Fruit fly (Drosophila melanogaster): ENCODE results near the gene comt.

Gene comt

dm6 chrX:13303656-13304647 lies 45.1 kb downstream of the comt start (continued):
- TF ChIP-seq achi (GFP tag; optimal IDR thresholded peaks at IDR 0.05) (no peak), CG7368 (GFP tag; optimal IDR thresholded peaks at IDR 0.05) (no peak), CG3032 (tag; optimal IDR thresholded peaks at IDR 0.05) (no peak), Hr4 (GFP tag; optimal IDR thresholded peaks at IDR 0.05) (peak; percentile 18), Lpt (GFP tag; optimal IDR thresholded peaks at IDR 0.05) (peak; percentile 4), CG8632 (GFP tag; optimal IDR thresholded peaks at IDR 0.05) (no peak), Gug (GFP tag; IDR thresholded peaks at IDR 0.05) (no peak), CG6276 (GFP tag; optimal IDR thresholded peaks at IDR 0.05) (no peak), vri (GFP tag; optimal IDR thresholded peaks at IDR 0.05) (peak; percentile 55), CG11294 (GFP tag; IDR thresholded peaks at IDR 0.05) (no peak), Blimp-1 (GFP tag; optimal IDR thresholded peaks at IDR 0.05) (no peak), CG11762 (GFP tag; optimal IDR thresholded peaks at IDR 0.05; ENCODE audit: insufficient read depth) (no peak), OdsH (GFP tag; optimal IDR thresholded peaks at IDR 0.05) (no peak), topi (GFP tag; optimal IDR thresholded peaks at IDR 0.05) (peak; percentile 18), fkh (GFP tag; optimal IDR thresholded peaks at IDR 0.05) (peak; percentile 30), CG8119 (GFP tag; IDR thresholded peaks at IDR 0.05) (no peak; the same call in 2 of the 3 replicates), CG11902 (GFP tag; optimal IDR thresholded peaks at IDR 0.05) (no peak), cyc (GFP tag; optimal IDR thresholded peaks at IDR 0.05) (no peak), CG15336 (GFP tag; IDR thresholded peaks at IDR 0.05) (peak; percentile 21; the same call in 1 of the 2 replicates), CG1621 (tag; optimal IDR thresholded peaks at IDR 0.05) (no peak), Sox15 (GFP tag; optimal IDR thresholded peaks at IDR 0.05) (no peak), CG6854 (GFP tag; optimal IDR thresholded peaks at IDR 0.05) (peak; percentile 1), Sox14 (GFP tag; optimal IDR thresholded peaks at IDR 0.05) (no peak), Hr38 (GFP tag; optimal IDR thresholded peaks at IDR 0.05) (no peak)

dm6 chrX:13305323-13305722 lies 46.5 kb downstream of the comt start:
- TF ChIP-seq Ets96B (tag; optimal IDR thresholded peaks at IDR 0.05) (no peak), CG6854 (GFP tag; optimal IDR thresholded peaks at IDR 0.05) (no peak), spab (GFP tag; optimal IDR thresholded peaks at IDR 0.05) (no peak), ss (GFP tag; optimal IDR thresholded peaks at IDR 0.05) (peak in 1 of 2 experiments; percentile 1), CG6808 (GFP tag; optimal IDR thresholded peaks at IDR 0.05) (peak; percentile 14), CG6792 (GFP tag; optimal IDR thresholded peaks at IDR 0.05) (no peak), Lpt (GFP tag; optimal IDR thresholded peaks at IDR 0.05) (no peak), CG32006 (GFP tag; optimal IDR thresholded peaks at IDR 0.05) (no peak), Smox (GFP tag; optimal IDR thresholded peaks at IDR 0.05) (no peak), eg (GFP tag; IDR thresholded peaks at IDR 0.05) (0 out of 3 replicates have a peak, but pooled peaks have one; percentile 12), Eip78C (GFP tag) (peak; percentile 54), Sox102F (GFP tag; optimal IDR thresholded peaks at IDR 0.05) (no peak), cyc (GFP tag; optimal IDR thresholded peaks at IDR 0.05) (no peak), topi (GFP tag; optimal IDR thresholded peaks at IDR 0.05) (no peak), vri (GFP tag; optimal IDR thresholded peaks at IDR 0.05) (peak; percentile 37), Hr38 (GFP tag; optimal IDR thresholded peaks at IDR 0.05) (no peak), CG6276 (GFP tag; optimal IDR thresholded peaks at IDR 0.05) (peak; percentile 29), achi (GFP tag; optimal IDR thresholded peaks at IDR 0.05) (no peak), dac (GFP tag; optimal IDR thresholded peaks at IDR 0.05) (no peak), CG8632 (GFP tag; optimal IDR thresholded peaks at IDR 0.05) (no peak), CG10631 (GFP tag; optimal IDR thresholded peaks at IDR 0.05) (no peak), Eip75B (GFP tag; optimal IDR thresholded peaks at IDR 0.05) (no peak), svp (GFP tag) (peak; percentile 86)
